Worm (Caenorhabditis elegans) whole organism, L4/young adult: Measurements from ENCODE around the gene R07E5.17.

Experiments used
- W03F9.2 ChIP-seq: fragments of 150-350 bp; optimal IDR thresholded peaks from 2 replicates; lab custom pipeline; 2014; ENCODE audit warnings: missing biosample characterization, missing genetic modification characterization
- dao-5 ChIP-seq: sonication (generic microtip); optimal IDR thresholded peaks from 2 replicates; lab custom pipeline; 2016; ENCODE audit warnings: missing genotype, missing genetic modification characterization, moderate library complexity, missing compliant biosample characterization
- him-1 ChIP-seq: sonication (generic microtip); optimal IDR thresholded peaks from 2 replicates; lab custom pipeline; 2016; ENCODE audit warnings: missing genotype, missing genetic modification reagents, missing genetic modification characterization, missing compliant biosample characterization

Gene R07E5.17

DNA sequence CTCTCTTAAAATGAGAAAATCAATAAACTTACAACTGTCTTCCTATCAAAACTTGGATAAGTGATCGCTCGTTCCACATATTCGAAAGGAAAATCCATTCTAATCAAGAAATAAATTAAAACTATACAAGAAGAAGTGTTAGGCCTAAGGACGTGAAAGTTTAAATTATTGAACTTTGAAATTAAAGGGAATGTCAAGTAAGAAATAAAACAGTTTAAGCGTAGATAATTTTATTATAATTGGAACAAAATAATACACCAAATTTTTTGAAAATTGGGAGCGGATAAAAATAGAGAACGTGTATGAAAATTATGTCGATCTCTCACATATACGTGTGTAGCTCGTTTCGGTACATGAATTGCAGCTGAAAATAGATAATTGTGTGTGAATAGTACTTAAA is 25.2 kb upstream of the R07E5.17 start, which contains the start of gene C28A5.6:
C28A5.6 (minus strand) TSS at position 101 of the 400 bp plus-strand sequence.
- TF ChIP-seq him-1 (tag; lab: Kevin White, UChicago) (no peak), W03F9.2 (no peak), dao-5 (tag; lab: Kevin White, UChicago) (no peak)

DNA sequence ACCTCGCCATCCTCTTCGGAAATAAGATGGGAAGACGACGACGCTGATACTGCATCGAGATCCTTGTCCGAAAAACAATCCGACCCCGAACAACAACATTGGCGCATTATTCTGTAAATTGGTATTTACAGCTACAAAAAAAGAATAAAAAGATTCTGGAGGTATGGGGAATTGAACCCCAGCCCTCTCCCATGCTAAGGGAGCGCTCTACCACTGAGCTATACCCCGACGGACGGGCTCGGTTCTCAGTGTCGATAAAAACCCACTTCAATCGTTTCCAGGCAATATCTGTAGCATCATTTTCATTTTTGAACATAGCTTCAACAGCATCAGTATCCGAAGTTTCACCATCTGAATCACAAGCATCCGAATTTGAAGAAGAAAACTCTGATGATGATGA is 24.6 kb upstream of the R07E5.17 start:
- TF ChIP-seq dao-5 (tag; lab: Kevin White, UChicago) (no peak), W03F9.2 (no peak)

DNA sequence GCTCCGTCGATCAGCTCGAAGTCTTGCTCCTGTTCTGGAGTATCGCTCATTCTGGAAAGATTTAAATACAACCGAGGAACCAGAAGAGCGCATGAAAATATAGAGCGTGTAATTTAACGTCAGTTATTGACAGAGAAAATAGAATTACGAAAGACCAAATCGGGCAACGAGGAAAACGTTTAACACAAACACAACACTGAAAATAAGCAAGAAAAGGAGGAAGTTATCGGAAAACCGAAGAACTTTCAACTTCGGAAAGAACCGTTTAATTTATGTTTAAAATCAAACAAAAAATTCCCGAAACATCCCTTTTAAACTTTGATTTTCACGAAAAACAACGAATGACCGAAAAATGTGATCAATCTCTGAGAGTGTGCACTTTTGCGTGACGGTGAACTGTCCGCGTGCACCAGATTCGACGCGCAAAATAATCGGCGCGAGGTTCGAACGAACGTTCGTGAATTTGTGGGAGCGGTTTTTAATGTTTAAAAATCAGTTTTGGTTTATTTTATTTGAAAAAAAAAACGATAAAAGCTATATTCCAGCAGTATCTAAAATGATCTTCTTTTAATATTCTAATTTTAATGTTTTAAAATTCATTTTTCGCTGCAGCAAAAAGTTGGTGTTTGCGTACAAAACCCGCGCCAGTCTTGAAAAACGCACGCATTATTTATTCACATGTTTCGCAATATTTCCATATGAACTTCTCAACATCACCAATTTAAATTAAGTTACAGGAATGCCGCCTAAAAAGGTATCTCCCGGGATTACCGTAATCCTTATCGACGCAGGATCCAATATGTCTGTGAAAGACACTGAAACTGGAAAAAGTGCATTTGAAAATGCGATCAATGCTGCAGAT is 15.1 kb upstream of the R07E5.17 start, which contains the start of the genes R07E5.7 and cku-80:
R07E5.7 (minus strand) TSS at position 51 of the 862 bp plus-strand sequence.
cku-80 (plus strand) TSS at position 732 of the 862 bp plus-strand sequence.
- TF ChIP-seq W03F9.2 (peak; percentile 73), him-1 (tag; lab: Kevin White, UChicago) (no peak)

DNA sequence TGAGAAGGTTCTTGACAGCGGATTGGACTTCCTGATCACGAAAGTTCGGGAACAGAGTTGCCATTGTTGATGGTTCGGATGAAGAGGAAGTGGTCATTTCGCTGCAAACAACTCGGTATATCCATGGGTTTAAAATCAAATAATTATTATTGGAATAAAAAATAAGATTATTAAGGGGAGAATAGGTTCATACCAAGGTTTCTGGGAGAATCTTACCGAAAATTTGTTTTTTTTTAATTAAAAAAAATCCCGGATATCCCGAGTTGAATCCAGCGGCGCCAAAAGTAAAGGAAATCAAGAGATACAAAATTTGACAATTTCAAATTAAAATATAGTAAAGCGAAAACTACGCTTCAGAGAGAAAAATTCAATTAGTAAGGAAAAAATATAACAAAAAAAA is 13.7 kb upstream of the R07E5.17 start, which contains the start of the genes R07E5.19 and pdcd-2:
R07E5.19 (minus strand) TSS at position 101 of the 400 bp plus-strand sequence.
pdcd-2 (minus strand) TSS at position 102 of the 400 bp plus-strand sequence.
- TF ChIP-seq dao-5 (tag; lab: Kevin White, UChicago) (no peak), him-1 (tag; lab: Kevin White, UChicago) (no peak), W03F9.2 (no peak)

DNA sequence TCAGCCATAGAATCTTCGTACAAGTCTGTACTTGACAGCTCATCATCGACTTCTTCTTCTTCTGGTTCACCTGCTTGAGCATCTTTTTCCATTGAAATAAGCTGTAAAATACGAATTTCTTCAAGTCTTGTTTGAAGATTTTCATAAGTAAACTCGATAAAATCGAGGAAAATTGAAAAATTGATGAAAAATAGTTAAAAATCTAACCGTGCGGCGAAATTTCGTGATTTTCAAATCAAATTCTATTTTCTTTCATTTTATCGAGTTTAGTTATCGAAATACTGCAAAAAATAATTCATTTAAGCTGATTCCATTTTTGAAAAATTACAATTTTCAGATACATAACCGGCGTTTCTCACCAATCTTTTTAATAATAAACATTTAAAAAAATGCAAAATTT is 10.9 kb upstream of the R07E5.17 start, which contains the start of gene R07E5.11:
R07E5.11 (minus strand) TSS at position 101 of the 400 bp plus-strand sequence.
- no peak for TF ChIP-seq him-1 (tag; lab: Kevin White, UChicago)
- no peak for TF ChIP-seq W03F9.2
- TF ChIP-seq dao-5 (tag; lab: Kevin White, UChicago) = no peak

DNA sequence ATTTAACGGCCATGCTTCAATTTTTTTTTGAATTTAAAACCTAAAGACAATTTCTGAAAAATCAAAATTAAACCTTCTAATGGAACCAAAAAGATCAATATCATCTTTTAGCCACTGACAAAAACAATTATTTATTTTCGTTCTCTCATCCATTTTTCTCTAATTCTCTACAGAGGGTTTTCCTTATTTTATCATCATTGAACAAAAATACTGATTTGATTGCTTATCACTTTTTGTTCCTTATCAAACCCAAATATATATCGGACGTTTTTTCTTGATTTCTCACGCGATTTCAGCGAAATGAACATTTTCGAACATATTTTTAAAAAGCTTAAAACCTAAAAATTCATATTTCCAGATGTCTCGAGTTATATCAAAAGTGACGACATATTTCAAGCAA is 8.9 kb upstream of the R07E5.17 start, which contains the start of gene mpc-1:
mpc-1 (plus strand) TSS at position 359 of the 400 bp plus-strand sequence.
- TF ChIP-seq dao-5 (tag; lab: Kevin White, UChicago) (no peak), him-1 (tag; lab: Kevin White, UChicago) (no peak), W03F9.2 (no peak)

DNA sequence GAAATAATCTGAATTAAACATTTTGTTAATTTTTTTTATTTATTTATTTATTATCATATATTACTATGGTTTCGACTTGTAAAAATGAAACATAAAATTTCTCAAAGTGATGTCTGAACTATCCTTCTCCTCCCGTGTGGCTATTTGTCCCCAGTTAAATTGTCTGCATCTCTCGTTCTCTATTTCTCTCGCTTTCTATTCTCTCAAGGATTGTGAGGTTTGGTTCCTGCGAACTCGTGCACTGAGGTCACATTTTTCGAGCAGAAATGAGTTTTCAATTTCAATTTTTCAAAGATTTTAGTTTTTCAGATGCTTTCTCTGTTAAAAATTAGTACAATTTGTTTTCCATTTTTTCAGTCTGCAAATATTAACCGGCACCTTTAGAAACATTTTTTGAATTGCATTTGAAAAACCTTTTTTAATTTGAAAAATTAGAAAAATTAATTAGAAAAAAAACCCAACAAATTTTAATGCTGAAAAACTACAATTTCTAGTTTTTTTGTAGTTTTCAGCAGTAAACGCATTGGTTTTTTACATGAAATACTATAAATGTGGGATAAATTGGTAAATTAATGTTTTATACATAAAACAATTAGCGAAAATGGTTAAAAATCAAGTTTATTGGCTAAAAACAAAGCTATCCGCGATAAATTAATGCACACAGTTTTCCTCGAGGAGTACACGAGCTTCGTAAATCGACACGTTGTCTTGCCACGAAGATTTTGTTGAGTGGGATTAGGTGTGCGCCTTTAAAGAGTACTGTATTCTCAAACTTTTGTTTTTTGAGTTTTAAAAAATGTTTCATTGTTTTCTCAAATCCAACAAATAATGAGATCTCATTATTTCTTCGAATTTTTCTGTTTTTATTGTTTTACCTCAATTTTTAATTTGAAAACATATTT is 8.1 kb upstream of the R07E5.17 start:
- TF ChIP-seq W03F9.2 = no peak
- TF ChIP-seq dao-5 (tag; lab: Kevin White, UChicago) = no peak
- no peak for TF ChIP-seq him-1 (tag; lab: Kevin White, UChicago)

DNA sequence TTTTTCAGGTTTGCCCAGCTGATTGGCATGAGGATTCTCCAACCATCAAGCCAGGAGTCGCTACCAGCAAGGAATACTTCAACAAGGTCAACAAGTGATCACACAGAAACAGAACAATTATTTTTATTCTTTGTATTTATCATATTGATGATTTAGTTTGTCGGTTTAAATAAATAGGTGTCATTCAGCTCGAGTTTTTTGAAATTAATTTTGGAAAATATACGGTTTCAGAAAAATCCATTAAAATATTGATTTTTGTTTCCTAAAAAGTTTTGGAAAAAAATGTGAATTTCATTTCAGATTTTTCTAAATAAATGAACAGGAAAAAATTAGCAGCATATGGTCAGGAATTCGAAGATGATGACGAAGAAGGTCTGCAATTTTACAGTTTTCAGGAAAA is 4.0 kb upstream of the R07E5.17 start, which contains the start of gene gpch-1:
gpch-1 (plus strand) TSS at position 301 of the 400 bp plus-strand sequence.
- TF ChIP-seq W03F9.2 = no peak
- TF ChIP-seq dao-5 (tag; lab: Kevin White, UChicago) = no peak
- no peak for TF ChIP-seq him-1 (tag; lab: Kevin White, UChicago)

DNA sequence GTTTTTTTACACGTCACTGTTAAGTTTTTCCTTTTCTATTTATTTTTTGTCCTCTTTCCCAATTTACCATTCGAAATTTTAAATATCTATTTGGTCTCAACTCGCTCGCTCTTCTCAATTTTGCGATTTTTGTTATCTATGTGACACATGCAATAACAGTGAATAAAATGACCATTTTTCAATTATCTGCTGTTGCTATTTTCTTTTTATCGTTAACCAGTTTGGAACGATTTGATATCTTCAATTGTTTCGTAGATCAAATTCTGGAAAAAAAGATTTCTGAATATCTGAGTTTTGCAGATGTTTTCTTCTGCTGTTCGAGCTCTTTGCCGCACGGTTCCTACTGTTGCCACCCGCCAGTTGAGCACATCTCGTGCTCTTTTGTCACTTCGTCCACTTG is 2.9 kb upstream of the R07E5.17 start, which contains the start of gene prdx-3:
prdx-3 (plus strand) TSS at position 301 of the 400 bp plus-strand sequence.
- TF ChIP-seq him-1 (tag; lab: Kevin White, UChicago) (no peak), W03F9.2 (no peak), dao-5 (tag; lab: Kevin White, UChicago) (no peak)

DNA sequence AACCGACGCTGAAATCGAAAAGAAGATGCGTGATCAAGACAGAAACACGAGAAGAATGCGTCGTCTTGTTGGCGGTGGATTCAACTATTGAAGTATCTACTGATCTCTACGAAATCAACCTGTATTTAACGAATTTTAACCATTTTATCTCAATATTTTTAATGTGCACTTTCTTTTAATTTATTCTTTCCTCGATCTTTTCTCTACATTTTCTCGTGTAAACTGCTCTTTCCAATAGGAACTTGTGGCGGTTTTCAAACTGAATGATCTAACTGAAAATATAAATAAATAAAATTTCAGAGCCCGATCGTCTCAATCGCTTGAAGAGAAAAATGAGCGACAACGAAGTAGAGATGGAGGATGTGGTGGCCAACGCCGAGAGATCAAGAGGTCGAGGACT is 1.8 kb upstream of the R07E5.17 start, which contains the start of gene rnp-4:
rnp-4 (plus strand) TSS at position 301 of the 400 bp plus-strand sequence.
- TF ChIP-seq him-1 (tag; lab: Kevin White, UChicago) = no peak
- no peak for TF ChIP-seq W03F9.2
- no peak for TF ChIP-seq dao-5 (tag; lab: Kevin White, UChicago)

DNA sequence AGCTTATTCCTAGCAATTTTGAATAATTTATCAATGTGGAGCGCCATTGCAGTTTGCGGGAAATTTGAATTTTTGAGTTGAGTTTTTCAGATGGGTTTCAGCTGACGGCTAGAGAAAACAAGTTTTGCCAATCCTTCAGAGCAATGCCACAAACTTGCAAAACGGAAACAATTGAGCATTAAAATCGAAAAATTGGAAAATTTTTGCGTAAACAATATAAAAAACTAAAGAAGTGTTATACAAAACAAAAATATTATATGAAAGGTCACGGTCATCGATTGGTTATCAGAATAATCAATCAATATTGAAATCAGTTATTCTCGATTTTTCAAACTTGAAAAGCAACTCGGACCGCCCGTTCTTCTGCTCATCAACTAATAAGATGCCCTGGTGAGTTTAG is 3.1 kb downstream of the R07E5.17 start, which contains the start of gene R07E5.15:
R07E5.15 (plus strand) TSS at position 301 of the 400 bp plus-strand sequence.
- no peak for TF ChIP-seq W03F9.2
- TF ChIP-seq dao-5 (tag; lab: Kevin White, UChicago) = no peak
- TF ChIP-seq him-1 (tag; lab: Kevin White, UChicago) = no peak

DNA sequence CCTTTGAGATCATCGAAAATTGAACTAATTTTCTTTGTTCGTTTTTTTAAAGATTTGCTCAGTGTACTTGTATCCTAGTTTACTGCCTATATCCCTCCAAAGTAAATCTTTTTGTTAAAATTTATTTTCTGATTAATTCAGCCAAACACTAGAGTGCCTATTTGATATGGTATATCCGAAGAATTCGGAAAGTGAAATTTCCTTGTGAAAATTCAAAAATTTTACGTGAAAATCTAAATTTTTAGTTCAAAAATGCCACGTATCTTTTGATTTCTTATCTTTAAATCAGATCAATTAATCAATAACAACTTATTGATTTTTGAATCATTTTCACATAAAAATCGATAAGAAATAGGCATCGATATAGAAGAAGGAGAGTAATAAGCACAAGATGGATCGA is 5.8 kb downstream of the R07E5.17 start, which contains the start of gene R07E5.6:
R07E5.6 (plus strand) TSS at position 301 of the 400 bp plus-strand sequence.
- no peak for TF ChIP-seq W03F9.2
- TF ChIP-seq him-1 (tag; lab: Kevin White, UChicago) = no peak
- no peak for TF ChIP-seq dao-5 (tag; lab: Kevin White, UChicago)

DNA sequence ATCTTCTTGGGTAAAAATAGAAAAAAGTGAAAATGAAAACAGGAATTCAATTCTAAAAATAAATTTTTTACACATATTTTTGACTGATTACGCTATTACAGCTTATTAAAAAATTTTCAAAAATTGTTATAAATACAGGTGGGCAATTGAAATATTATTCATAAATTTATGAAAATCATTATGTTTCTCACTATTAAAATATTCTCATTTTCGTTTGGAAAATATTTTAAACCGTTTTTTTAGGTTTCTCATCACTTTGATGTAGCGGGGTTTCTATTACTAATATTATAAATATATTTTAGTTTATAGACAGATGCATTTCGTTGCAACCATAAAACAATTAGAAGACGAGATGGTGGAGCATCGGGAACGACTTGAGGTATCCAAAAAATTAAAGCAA is 7.1 kb downstream of the R07E5.17 start, which contains the start of gene R07E5.5:
R07E5.5 (plus strand) TSS at position 301 of the 400 bp plus-strand sequence.
- TF ChIP-seq him-1 (tag; lab: Kevin White, UChicago) (no peak), dao-5 (tag; lab: Kevin White, UChicago) (no peak), W03F9.2 (no peak)
